Worm (Caenorhabditis elegans): Measurements from ENCODE around the gene gst-3.

gst-3 gene

ce11 chrIV:10151439-10151997, 11.5 kb upstream of the gst-3 start, which contains the start of gene copg-1 (continued):
- TF ChIP-seq unc-55 (GFP tag; optimal IDR thresholded peaks at IDR 0.05) (peak; percentile 73), elt-1 (tag; optimal IDR thresholded peaks at IDR 0.05) (no peak), ZK546.5 (tag; optimal IDR thresholded peaks at IDR 0.05) (no peak), lin-13 (GFP tag; optimal IDR thresholded peaks at IDR 0.05) (peak; percentile 57), sma-9 (GFP tag; optimal IDR thresholded peaks at IDR 0.05) (peak; percentile 69), sma-9 (tag; optimal IDR thresholded peaks at IDR 0.05) (no peak), unc-62 (GFP tag; optimal IDR thresholded peaks at IDR 0.05) (no peak), nhr-11 (tag; optimal IDR thresholded peaks at IDR 0.05) (no peak), nhr-25 (tag; optimal IDR thresholded peaks at IDR 0.05) (peak; percentile 35), crh-2 (tag; optimal IDR thresholded peaks at IDR 0.05) (peak; percentile 97), ama-1 (optimal IDR thresholded peaks at IDR 0.05) (no peak), Y55F3AM.14 (GFP tag; optimal IDR thresholded peaks at IDR 0.05) (no peak), zag-1 (tag; optimal IDR thresholded peaks at IDR 0.05) (no peak), lsy-2 (tag; optimal IDR thresholded peaks at IDR 0.05) (peak; percentile 78 to 96), snpc-4 (tag; optimal IDR thresholded peaks at IDR 0.05) (no peak), R02D3.7 (tag; optimal IDR thresholded peaks at IDR 0.05) (no peak), nhr-23 (tag; optimal IDR thresholded peaks at IDR 0.05) (no peak), fos-1 (tag; optimal IDR thresholded peaks at IDR 0.05) (peak; percentile 5), aly-2 (tag; optimal IDR thresholded peaks at IDR 0.05) (no peak), sem-4 (tag; optimal IDR thresholded peaks at IDR 0.05) (no peak), dmd-4 (tag; optimal IDR thresholded peaks at IDR 0.05) (no peak), elt-3 (tag; optimal IDR thresholded peaks at IDR 0.05) (no peak)

DNA sequence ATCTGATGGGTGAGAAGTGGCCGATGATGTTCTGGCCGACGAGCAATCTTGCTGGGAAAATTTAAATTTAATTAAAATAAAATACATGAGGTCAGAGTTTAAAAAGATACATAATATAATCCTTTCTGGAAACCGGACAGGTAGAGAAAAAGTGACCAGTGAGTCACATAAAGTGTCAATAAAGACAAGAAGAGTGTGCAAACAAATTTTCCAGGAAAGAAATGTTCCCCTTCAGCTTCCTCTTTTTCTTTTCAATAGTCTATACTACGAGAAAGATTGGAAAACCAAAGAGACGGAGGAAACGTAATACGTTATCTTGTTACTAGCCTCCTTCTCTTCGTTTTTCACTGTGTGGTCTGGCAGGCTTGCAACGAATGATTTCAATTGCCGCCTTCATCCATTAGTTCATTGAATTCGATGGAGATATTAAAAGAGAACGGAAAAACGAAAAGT, 10.5 kb upstream of the gst-3 start, which contains the start of gene tsp-12:
Gene tsp-12, minus strand, starts transcription at position 51 of the 453 bp plus-strand sequence.
- peak; percentile 2 for TF ChIP-seq C34F6.9 (tag; optimal IDR thresholded peaks at IDR 0.05)
- peak; percentile 51 for TF ChIP-seq F13H6.1 (tag; optimal IDR thresholded peaks at IDR 0.05)
- TF ChIP-seq lin-13 (GFP tag; optimal IDR thresholded peaks at IDR 0.05) = peak; percentile 23
- no peak for TF ChIP-seq mdl-1 (tag; optimal IDR thresholded peaks at IDR 0.05)

DNA sequence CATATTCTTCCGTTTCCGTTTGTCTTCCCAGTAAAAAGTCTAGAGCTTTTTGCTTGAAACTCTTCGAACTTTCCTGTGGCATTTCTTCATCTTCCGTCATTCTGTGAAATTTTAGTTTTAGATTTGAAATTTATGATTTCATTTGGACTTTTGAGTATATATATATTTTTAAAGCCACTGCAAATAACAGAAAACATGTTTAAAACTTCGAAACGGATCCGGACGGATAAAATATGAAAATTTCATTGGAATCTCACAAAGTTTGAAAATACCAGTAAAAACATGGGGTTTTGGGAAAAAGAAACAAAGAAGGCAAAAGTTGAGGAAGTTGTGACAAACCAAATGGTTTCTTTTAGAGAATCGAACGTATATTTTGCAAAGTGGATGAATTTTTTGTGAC, 8.9 kb upstream of the gst-3 start, which contains the start of gene pigs-1:
Gene pigs-1, minus strand, starts transcription at position 101 of the 400 bp plus-strand sequence.
- no peak for TF ChIP-seq fos-1 (tag; optimal IDR thresholded peaks at IDR 0.05)
- TF ChIP-seq ZK546.5 (tag; optimal IDR thresholded peaks at IDR 0.05) = no peak
- no peak for TF ChIP-seq elt-3 (tag; optimal IDR thresholded peaks at IDR 0.05)
- no peak for TF ChIP-seq mbf-1 (tag; optimal IDR thresholded peaks at IDR 0.05)
- TF ChIP-seq unc-62 (GFP tag; optimal IDR thresholded peaks at IDR 0.05) = no peak
- TF ChIP-seq egl-27 (tag; optimal IDR thresholded peaks at IDR 0.05) = no peak
- no peak for TF ChIP-seq ztf-4 (tag; optimal IDR thresholded peaks at IDR 0.05)
- no peak for TF ChIP-seq sma-9 (GFP tag; optimal IDR thresholded peaks at IDR 0.05)
- TF ChIP-seq sma-9 (tag; optimal IDR thresholded peaks at IDR 0.05) = no peak
- TF ChIP-seq ztf-11 (tag; optimal IDR thresholded peaks at IDR 0.05) = no peak
- TF ChIP-seq ztf-1 (GFP tag; conservative IDR thresholded peaks at IDR 0.05) = no peak

DNA sequence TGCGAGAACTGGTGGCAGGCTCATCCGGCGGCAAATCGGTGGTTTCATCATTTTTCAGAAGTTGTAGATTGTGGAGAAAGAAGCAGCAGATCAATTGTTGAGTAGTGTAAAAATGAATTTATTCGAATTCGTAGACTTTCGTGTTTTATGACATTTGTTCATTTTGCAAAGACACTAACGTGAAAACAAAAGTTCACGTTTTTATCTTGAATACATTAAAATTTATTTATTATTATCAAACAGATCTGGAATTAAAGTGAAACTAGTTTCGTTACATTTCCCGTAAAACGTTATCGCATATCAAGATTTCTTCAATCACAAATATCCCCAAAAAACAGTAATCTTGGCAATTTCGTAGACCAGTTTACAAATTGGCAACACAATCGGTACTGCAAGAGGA, 6.8 kb upstream of the gst-3 start, which contains the start of gene T14G10.8:
Gene T14G10.8, minus strand, starts transcription at position 101 of the 400 bp plus-strand sequence.
- no peak for TF ChIP-seq snpc-4 (tag; optimal IDR thresholded peaks at IDR 0.05)
- TF ChIP-seq lin-11 (tag; optimal IDR thresholded peaks at IDR 0.05) = no peak
- TF ChIP-seq sma-3 (GFP tag; optimal IDR thresholded peaks at IDR 0.05) = no peak
- no peak for TF ChIP-seq unc-55 (GFP tag; optimal IDR thresholded peaks at IDR 0.05)
- TF ChIP-seq lin-39 (tag; optimal IDR thresholded peaks at IDR 0.05) = no peak
- no peak for TF ChIP-seq unc-39 (tag; optimal IDR thresholded peaks at IDR 0.05)
- no peak for TF ChIP-seq mbf-1 (tag; optimal IDR thresholded peaks at IDR 0.05)
- no peak for TF ChIP-seq blmp-1 (tag; optimal IDR thresholded peaks at IDR 0.05; ENCODE audit: insufficient read depth)
- TF ChIP-seq egl-27 (tag; optimal IDR thresholded peaks at IDR 0.05) = no peak
- no peak for TF ChIP-seq ztf-11 (tag; optimal IDR thresholded peaks at IDR 0.05)

DNA sequence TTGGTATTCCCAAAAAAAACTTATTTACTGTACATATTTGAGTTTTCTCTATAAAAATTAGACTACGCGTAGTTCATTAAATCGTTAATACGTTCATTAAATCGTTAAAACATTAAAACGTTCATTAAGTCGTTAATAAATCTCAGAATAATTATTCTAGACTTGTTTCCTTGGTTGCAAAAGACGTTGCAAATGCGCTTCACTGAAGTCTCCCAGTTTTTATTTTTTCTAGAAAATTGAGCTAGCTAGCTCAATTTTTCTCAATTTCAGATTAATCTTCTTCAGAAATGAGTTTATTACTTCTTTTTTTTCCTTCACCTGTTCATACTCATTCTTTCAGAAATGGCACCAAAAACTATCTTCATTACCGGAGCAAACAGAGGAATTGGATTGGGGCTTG, 4.9 kb upstream of the gst-3 start:
- TF ChIP-seq ztf-1 (GFP tag; conservative IDR thresholded peaks at IDR 0.05) (no peak), ZK546.5 (tag; optimal IDR thresholded peaks at IDR 0.05) (no peak), nhr-6 (tag; optimal IDR thresholded peaks at IDR 0.05) (no peak), ama-1 (optimal IDR thresholded peaks at IDR 0.05) (no peak), nhr-25 (tag; optimal IDR thresholded peaks at IDR 0.05) (no peak), lin-39 (tag; optimal IDR thresholded peaks at IDR 0.05) (no peak), lin-11 (tag; optimal IDR thresholded peaks at IDR 0.05) (no peak), nhr-129 (tag; optimal IDR thresholded peaks at IDR 0.05) (no peak), lsy-2 (tag; optimal IDR thresholded peaks at IDR 0.05) (no peak), Y55F3AM.14 (GFP tag; optimal IDR thresholded peaks at IDR 0.05) (no peak), nhr-77 (tag; optimal IDR thresholded peaks at IDR 0.05) (no peak)
